Worm (Caenorhabditis elegans): Measurements from ENCODE around the gene rps-30.

rps-30 gene

ce11 chrV:7825836-7826235 lies 49.5 kb downstream of the rps-30 start:
- TF ChIP-seq unc-62 (GFP tag; optimal IDR thresholded peaks at IDR 0.05) = no peak

- TF ChIP-seq unc-62 (GFP tag; optimal IDR thresholded peaks at IDR 0.05) = no peak
Measured at ce11 chrV:7826362-7826761, 50.0 kb downstream of the rps-30 start.

All from whole organism, dauer.